Worm (Caenorhabditis elegans) whole organism, L4 larva: Measurements from ENCODE around the gene txdc-12.2.

Experiments used
- T20F7.1 ChIP-seq: fragments of 200-800 bp; sonication (Bioruptor generic); optimal IDR thresholded peaks from 2 replicates; lab custom pipeline; 2018; ENCODE audit warnings: mild to moderate bottlenecking, missing genetic modification characterization, missing compliant biosample characterization
- aly-2 ChIP-seq: sonication (generic microtip); optimal IDR thresholded peaks from 2 replicates; lab custom pipeline; 2018; ENCODE audit warnings: missing biosample characterization, missing genetic modification characterization
- arid-1 ChIP-seq: fragments of 200-800 bp; sonication (Bioruptor generic); conservative IDR thresholded peaks from 2 replicates; pipeline ENCODE4 v1.3.6; 2022; ENCODE audit warnings: missing genetic modification reagents, missing genetic modification characterization, missing compliant biosample characterization
- dmd-6 ChIP-seq: fragments of 200-800 bp; sonication (Bioruptor generic); IDR thresholded peaks from 2 replicates; pipeline ENCODE4 v1.3.6; 2022; ENCODE audit warnings: missing genetic modification reagents, missing genetic modification characterization, missing compliant biosample characterization
- dmd-8 ChIP-seq: fragments of 200-800 bp; sonication (Bioruptor generic); IDR thresholded peaks from 2 replicates; pipeline ENCODE4 v1.3.6; 2022; ENCODE audit warnings: missing genetic modification characterization, missing compliant biosample characterization
- dmd-9 ChIP-seq: fragments of 200-800 bp; sonication (Bioruptor generic); IDR thresholded peaks from 2 replicates; pipeline ENCODE4 v1.3.6; 2022; ENCODE audit warnings: missing genetic modification reagents, missing genetic modification characterization, missing compliant biosample characterization
- lin-1 ChIP-seq: fragments of 200-800 bp; sonication (Bioruptor generic); IDR thresholded peaks from 2 replicates; pipeline ENCODE4 v1.3.6; 2022; ENCODE audit warnings: missing genetic modification reagents, missing genetic modification characterization, missing compliant biosample characterization
- lin-13 ChIP-seq: fragments of 150-350 bp; optimal IDR thresholded peaks from 2 replicates; lab custom pipeline; 2014; ENCODE audit warnings: missing biosample characterization, missing genetic modification reagents, missing genetic modification characterization
- lin-38 ChIP-seq: fragments of 200-800 bp; sonication (Bioruptor generic); IDR thresholded peaks from 2 replicates; pipeline ENCODE4 v1.3.6; 2022; ENCODE audit warnings: missing genetic modification reagents, missing genetic modification characterization, missing compliant biosample characterization
- mdl-1 ChIP-seq, 2 experiments: fragments of 150-350 bp in 1 of 2; sonication (generic microtip) in 1 of 2; optimal IDR thresholded peaks; 2 replicates each; lab custom pipeline; 2014 to 2017; ENCODE audit warnings: missing biosample characterization in 2 of 2, missing genetic modification characterization in 2 of 2
- nhr-10 ChIP-seq: fragments of 150-350 bp; optimal IDR thresholded peaks from 2 replicates; lab custom pipeline; 2014; ENCODE audit warnings: missing biosample characterization, missing genetic modification characterization
- nhr-111 ChIP-seq: fragments of 200-800 bp; sonication (Bioruptor generic); optimal IDR thresholded peaks from 2 replicates; lab custom pipeline; 2018; ENCODE audit warnings: mild to moderate bottlenecking, missing genetic modification characterization, missing compliant biosample characterization
- nhr-237 ChIP-seq: sonication (generic microtip); optimal IDR thresholded peaks from 2 replicates; lab custom pipeline; 2017; ENCODE audit warnings: missing biosample characterization, missing genetic modification characterization
- nhr-42 ChIP-seq: fragments of 200-800 bp; sonication (Bioruptor generic); IDR thresholded peaks from 2 replicates; pipeline ENCODE4 v1.3.6; 2022; ENCODE audit warnings: missing genetic modification characterization, missing compliant biosample characterization
- nhr-6 ChIP-seq: fragments of 150-350 bp; optimal IDR thresholded peaks from 2 replicates; lab custom pipeline; 2014; ENCODE audit warnings: missing biosample characterization, missing genetic modification characterization
- php-3 ChIP-seq: fragments of 200-800 bp; sonication (Bioruptor generic); IDR thresholded peaks from 2 replicates; pipeline ENCODE4 v1.3.6; 2022; ENCODE audit warnings: missing genetic modification reagents, missing genetic modification characterization, missing compliant biosample characterization
- spr-3 ChIP-seq: fragments of 200-800 bp; sonication (Bioruptor generic); optimal IDR thresholded peaks from 2 replicates; lab custom pipeline; 2018; ENCODE audit warnings: mild to moderate bottlenecking, missing genetic modification characterization, missing compliant biosample characterization
- unc-130 ChIP-seq: sonication (generic microtip); optimal IDR thresholded peaks from 2 replicates; lab custom pipeline; 2016; ENCODE audit warnings: missing genetic modification reagents, missing genetic modification characterization, missing compliant biosample characterization
- zag-1 ChIP-seq: fragments of 150-350 bp; optimal IDR thresholded peaks from 2 replicates; lab custom pipeline; 2014; ENCODE audit warnings: missing biosample characterization, missing genetic modification characterization
- zfp-3 ChIP-seq: fragments of 200-800 bp; sonication (Bioruptor generic); conservative IDR thresholded peaks from 2 replicates; pipeline ENCODE4 v1.3.6; 2022; ENCODE audit warnings: missing genetic modification reagents, missing genetic modification characterization, missing compliant biosample characterization
- ztf-7 ChIP-seq: fragments of 150-350 bp; optimal IDR thresholded peaks from 2 replicates; lab custom pipeline; 2014; ENCODE audit warnings: missing biosample characterization, missing genetic modification characterization

Gene txdc-12.2

ce11 chrX:2118162-2118561 is 43.9 kb downstream of the txdc-12.2 start, which contains the start of gene swip-10:
swip-10 (minus strand) TSS chrX:2118262.
- TF ChIP-seq arid-1 (GFP tag; lab: Robert Waterston, UW): no peak
- TF ChIP-seq dmd-6 (GFP tag; lab: Robert Waterston, UW): no peak
- no peak for TF ChIP-seq nhr-10
- no peak for TF ChIP-seq lin-1 (GFP tag; lab: Robert Waterston, UW)
- no peak for TF ChIP-seq T20F7.1 (GFP tag; lab: Kevin White, UChicago)
- TF ChIP-seq nhr-111 (GFP tag; lab: Kevin White, UChicago): no peak
- TF ChIP-seq ztf-7 (tag; lab: Kevin White, UChicago): no peak
- TF ChIP-seq mdl-1 (tag; optimal IDR thresholded peaks at IDR 0.05; lab: Kevin White, UChicago): no peak
- TF ChIP-seq zag-1 (tag; lab: Kevin White, UChicago): no peak
- no peak for TF ChIP-seq nhr-6 (tag; lab: Kevin White, UChicago)
- TF ChIP-seq zfp-3 (GFP tag; lab: Robert Waterston, UW): no peak
- TF ChIP-seq lin-13 (GFP tag; lab: Kevin White, UChicago): no peak
- no peak for TF ChIP-seq aly-2 (tag; lab: Kevin White, UChicago)
- no peak for TF ChIP-seq nhr-237
- no peak for TF ChIP-seq dmd-9 (GFP tag; lab: Robert Waterston, UW)

- TF ChIP-seq unc-130 (GFP tag; lab: Kevin White, UChicago): no peak
- TF ChIP-seq lin-13 (GFP tag; lab: Kevin White, UChicago): no peak
- TF ChIP-seq dmd-8 (GFP tag; lab: Robert Waterston, UW): no peak
- no peak for TF ChIP-seq spr-3
- no peak for TF ChIP-seq nhr-42 (GFP tag; lab: Robert Waterston, UW)
- TF ChIP-seq php-3 (GFP tag; lab: Robert Waterston, UW): no peak
- no peak for TF ChIP-seq lin-38 (GFP tag; lab: Robert Waterston, UW)
Measured at ce11 chrX:2120961-2121360, 46.7 kb downstream of the txdc-12.2 start, which contains the start of gene gpa-5. gpa-5 (minus strand) TSS chrX:2121061.
